Fruit fly (Drosophila melanogaster): ENCODE measurements around the gene EMC1.

The EMC1 gene

DNA sequence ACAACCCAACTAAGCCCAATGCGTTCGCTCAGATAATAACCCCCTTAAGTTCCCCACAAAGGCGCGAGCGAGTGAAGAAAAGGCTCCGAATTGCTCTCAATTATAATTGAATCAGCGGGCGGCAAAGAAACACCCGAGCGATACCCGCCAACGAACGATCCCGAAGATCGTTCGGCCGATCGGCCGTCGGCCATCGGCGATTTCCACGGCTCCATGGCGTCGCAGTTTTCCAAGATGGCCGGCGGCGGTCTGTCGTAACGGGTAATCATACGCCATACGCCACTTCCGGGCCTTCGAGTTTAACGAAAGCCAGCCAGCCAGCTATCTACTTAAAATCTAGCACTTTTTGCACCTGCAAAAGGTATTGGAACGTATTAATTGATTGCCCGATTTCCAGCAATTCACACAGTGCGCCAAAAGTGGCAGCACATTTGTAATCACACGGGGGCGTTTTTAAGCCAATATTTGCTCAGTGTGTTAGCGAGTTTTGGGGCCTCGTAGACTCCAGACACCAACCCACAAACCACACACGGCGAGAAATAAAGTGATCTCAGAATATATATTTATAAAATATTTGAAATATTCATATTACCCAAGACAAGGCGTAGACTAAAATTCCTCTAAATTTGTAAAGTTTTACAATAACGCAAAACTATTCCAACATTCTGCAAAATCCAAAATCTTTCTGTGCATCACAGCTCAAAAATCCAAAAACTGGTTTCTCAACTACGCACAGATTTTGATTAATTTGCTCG is 14.7 kb downstream of the EMC1 start (continued):
- no peak for TF ChIP-seq CG9609 (GFP tag; optimal IDR thresholded peaks at IDR 0.05)
- peak; percentile 1 for TF ChIP-seq fd102C (GFP tag; optimal IDR thresholded peaks at IDR 0.05)
- TF ChIP-seq aop (GFP tag; IDR thresholded peaks at IDR 0.05): no peak
- no peak for TF ChIP-seq Spps (tag; optimal IDR thresholded peaks at IDR 0.05)
- no peak for TF ChIP-seq E2f2 (GFP tag; IDR thresholded peaks at IDR 0.05)
- no peak for TF ChIP-seq eyg (GFP tag; optimal IDR thresholded peaks at IDR 0.05)
- TF ChIP-seq Lhr (GFP tag; optimal IDR thresholded peaks at IDR 0.05): no peak
- TF ChIP-seq vvl (GFP tag; IDR thresholded peaks at IDR 0.05): peak; percentile 35; the same call in 1 of the 2 replicates
- TF ChIP-seq CkIIα-i1 (GFP tag; IDR thresholded peaks at IDR 0.05): no peak
- no peak for TF ChIP-seq tup (GFP tag; optimal IDR thresholded peaks at IDR 0.05)
- TF ChIP-seq danr (GFP tag; IDR thresholded peaks at IDR 0.05): no peak
- peak; percentile 55 for TF ChIP-seq CG6854 (GFP tag; optimal IDR thresholded peaks at IDR 0.05)
- no peak for TF ChIP-seq CG2202 (tag; optimal IDR thresholded peaks at IDR 0.05)
- no peak for TF ChIP-seq hth (optimal IDR thresholded peaks at IDR 0.05)
- no peak for TF ChIP-seq lov (optimal IDR thresholded peaks at IDR 0.05)
- 0 out of 3 replicates have a peak, but pooled peaks have one; percentile 3 for TF ChIP-seq lov (GFP tag; IDR thresholded peaks at IDR 0.05)
- TF ChIP-seq dm (GFP tag; optimal IDR thresholded peaks at IDR 0.05): no peak
- TF ChIP-seq CG13775 (GFP tag; optimal IDR thresholded peaks at IDR 0.05): peak; percentile 37
- TF ChIP-seq CG5180 (GFP tag; optimal IDR thresholded peaks at IDR 0.05): no peak
- no peak for TF ChIP-seq CG15479 (GFP tag; optimal IDR thresholded peaks at IDR 0.05)
- no peak for TF ChIP-seq Lpt (GFP tag; optimal IDR thresholded peaks at IDR 0.05)
- TF ChIP-seq Dip2 (GFP tag; IDR thresholded peaks at IDR 0.05): no peak
- peak; percentile 13 for TF ChIP-seq CG6813 (GFP tag; optimal IDR thresholded peaks at IDR 0.05)
- TF ChIP-seq CG11247 (GFP tag; IDR thresholded peaks at IDR 0.05): peak; percentile 15; the same call in 1 of the 2 replicates
- no peak for TF ChIP-seq NC2β (GFP tag; optimal IDR thresholded peaks at IDR 0.05)
- no peak for TF ChIP-seq CG33213 (GFP tag; optimal IDR thresholded peaks at IDR 0.05)
- 0 out of 3 replicates have a peak, but pooled peaks have one; percentile 28 for TF ChIP-seq CG7357 (GFP tag; IDR thresholded peaks at IDR 0.05)
- TF ChIP-seq CG11456 (GFP tag; IDR thresholded peaks at IDR 0.05): peak; percentile 66
- no peak for TF ChIP-seq vfl (GFP tag; optimal IDR thresholded peaks at IDR 0.05)
- TF ChIP-seq CG2120 (GFP tag; optimal IDR thresholded peaks at IDR 0.05): peak; percentile 56
- TF ChIP-seq p53 (GFP tag; optimal IDR thresholded peaks at IDR 0.05): no peak
- TF ChIP-seq NFAT (GFP tag; IDR thresholded peaks at IDR 0.05): peak; percentile 72
- TF ChIP-seq en (GFP tag; optimal IDR thresholded peaks at IDR 0.05): no peak
- no peak for TF ChIP-seq CG17568 (GFP tag; optimal IDR thresholded peaks at IDR 0.05)
- TF ChIP-seq CG8478 (optimal IDR thresholded peaks at IDR 0.05): no peak
- no peak for TF ChIP-seq peb (GFP tag; IDR thresholded peaks at IDR 0.05)
- peak; percentile 54 for TF ChIP-seq BtbVII (GFP tag; optimal IDR thresholded peaks at IDR 0.05)
- no peak for TF ChIP-seq CG12391 (tag; optimal IDR thresholded peaks at IDR 0.05)
- no peak for TF ChIP-seq hb (GFP tag; IDR thresholded peaks at IDR 0.05; ENCODE audit: partially characterized antibody)
- TF ChIP-seq Bdp1 (GFP tag; optimal IDR thresholded peaks at IDR 0.05): no peak
- TF ChIP-seq tio (GFP tag; optimal IDR thresholded peaks at IDR 0.05): no peak
- TF ChIP-seq CG17361 (GFP tag; IDR thresholded peaks at IDR 0.05): peak; percentile 57; the same call in 2 of the 3 replicates
- TF ChIP-seq CG10979 (tag; optimal IDR thresholded peaks at IDR 0.05): no peak
- peak; percentile 56; the same call in 1 of the 2 replicates for TF ChIP-seq rib (GFP tag; IDR thresholded peaks at IDR 0.05)
- TF ChIP-seq B-H2 (GFP tag; optimal IDR thresholded peaks at IDR 0.05): no peak
- TF ChIP-seq CG12769 (tag; optimal IDR thresholded peaks at IDR 0.05): peak; percentile 58
- no peak for TF ChIP-seq CG16815 (GFP tag; optimal IDR thresholded peaks at IDR 0.05)
- TF ChIP-seq CG30020 (tag; optimal IDR thresholded peaks at IDR 0.05): no peak
- TF ChIP-seq CG17359 (tag; optimal IDR thresholded peaks at IDR 0.05): no peak
- no peak for TF ChIP-seq CG10321 (GFP tag; IDR thresholded peaks at IDR 0.05)
- TF ChIP-seq ac (GFP tag; optimal IDR thresholded peaks at IDR 0.05): no peak

Measured in whole organism, embryonic.